Worm (Caenorhabditis elegans) whole organism, L1 larva: Measurements from ENCODE around the gene F10A3.12.

Source experiments
- blmp-1 ChIP-seq: fragments of 150-350 bp; optimal IDR thresholded peaks from 2 replicates; lab custom pipeline; 2014; ENCODE audit warnings: missing biosample characterization, missing genetic modification characterization
- ets-5 ChIP-seq: fragments of 200-800 bp; sonication (Bioruptor generic); IDR thresholded peaks from 2 replicates; pipeline ENCODE4 v1.3.6; 2022; ENCODE audit warnings: missing genetic modification characterization, missing compliant biosample characterization
- mab-9 ChIP-seq: fragments of 200-800 bp; sonication (Bioruptor generic); IDR thresholded peaks from 2 replicates; pipeline ENCODE4 v1.3.6; 2022; ENCODE audit warnings: missing genetic modification reagents, missing genetic modification characterization, missing compliant biosample characterization
- nhr-237 ChIP-seq: fragments of 150-350 bp; optimal IDR thresholded peaks from 2 replicates; lab custom pipeline; 2014; ENCODE audit warnings: missing biosample characterization, missing genetic modification characterization
- nhr-77 ChIP-seq: fragments of 150-350 bp; optimal IDR thresholded peaks from 2 replicates; lab custom pipeline; 2014; ENCODE audit warnings: missing biosample characterization, missing genetic modification characterization
- snpc-4 ChIP-seq: fragments of 150-350 bp; optimal IDR thresholded peaks from 2 replicates; lab custom pipeline; 2014; ENCODE audit warnings: missing biosample characterization, missing genetic modification characterization
- snu-23 ChIP-seq: sonication (generic microtip); optimal IDR thresholded peaks from 2 replicates; lab custom pipeline; 2016; ENCODE audit warnings: missing genetic modification characterization, missing compliant biosample characterization

DNA sequence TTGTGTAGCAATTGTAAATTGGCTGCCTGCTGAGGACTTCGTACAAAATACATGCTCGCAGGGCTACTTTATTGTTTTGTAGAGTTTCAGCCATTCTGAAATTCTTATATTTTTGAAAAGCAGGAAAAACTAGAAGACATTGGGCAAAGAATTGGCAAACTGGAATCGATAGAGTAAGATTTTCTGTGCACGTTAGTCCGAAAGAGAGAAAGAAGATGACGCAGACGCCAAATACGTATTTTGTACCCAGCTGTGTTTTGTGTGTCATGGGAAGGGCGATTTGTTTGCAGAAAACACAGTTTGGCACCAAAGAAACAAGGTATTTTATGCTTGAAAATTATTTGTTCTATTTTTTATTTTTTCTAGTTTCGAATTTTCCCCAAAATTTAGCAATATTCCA lies 36.4 kb upstream of the F10A3.12 start, which contains the start of gene fbxa-143:
- TF ChIP-seq blmp-1 (tag; lab: Kevin White, UChicago) (no peak), mab-9 (GFP tag; lab: Robert Waterston, UW) (no peak), snpc-4 (tag; lab: Kevin White, UChicago) (no peak), ets-5 (GFP tag; lab: Robert Waterston, UW) (no peak), nhr-77 (no peak), snu-23 (no peak), nhr-237 (tag; lab: Kevin White, UChicago) (no peak)
